Worm (Caenorhabditis elegans) whole organism, late embryonic: ENCODE measurements around the gene C18A3.3.

Experiments
- elt-4 ChIP-seq: sonication (generic microtip); optimal IDR thresholded peaks from 2 replicates; lab custom pipeline; 2016; ENCODE audit warnings: missing genetic modification characterization, missing compliant biosample characterization
- nhr-11 ChIP-seq: fragments of 150-350 bp; optimal IDR thresholded peaks from 2 replicates; lab custom pipeline; 2014; ENCODE audit warnings: missing biosample characterization, missing genetic modification characterization

ce11 chrII:5738795-5739194 lies 22.7 kb downstream of the C18A3.3 start, which contains the start of gene hlh-14:
- no peak for TF ChIP-seq nhr-11 (tag; lab: Kevin White, UChicago)
- TF ChIP-seq elt-4 (tag; lab: Kevin White, UChicago), result no peak
